Worm (Caenorhabditis elegans): ENCODE measurements around the gene rps-23.

Gene rps-23

DNA sequence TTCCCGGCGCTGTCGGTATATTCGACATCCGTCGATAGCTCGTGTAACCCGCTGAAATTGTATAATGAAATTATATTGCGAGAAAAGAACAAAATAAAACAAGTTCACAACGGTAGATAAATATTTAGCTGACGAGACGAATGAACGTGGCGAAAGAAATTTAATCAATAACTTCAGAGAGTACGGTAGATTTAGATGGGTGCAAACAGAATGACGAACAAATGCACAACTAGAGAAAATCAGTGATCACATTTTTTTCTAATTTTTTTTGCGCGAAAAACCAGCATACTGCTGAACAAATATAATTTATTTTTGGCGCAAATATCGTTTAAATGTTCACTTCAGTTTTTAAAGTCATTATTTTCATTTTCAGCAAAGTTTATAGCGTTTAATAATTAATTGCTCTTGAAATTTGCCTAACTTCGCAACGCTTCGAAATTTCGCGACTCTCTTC, 30.1 kb downstream of the rps-23 start, which contains the start of gene sec-24.2 (continued):
- peak; percentile 29 for TF ChIP-seq xnd-1 (tag; optimal IDR thresholded peaks at IDR 0.05)
- peak; percentile 12; the same call in 1 of the 2 replicates for TF ChIP-seq D2030.7 (GFP tag; IDR thresholded peaks at IDR 0.05)
- TF ChIP-seq Y56A3A.18 (GFP tag; IDR thresholded peaks at IDR 0.05): no peak
- 0 out of 2 replicates have a peak, but pooled peaks have one; percentile 22 for TF ChIP-seq Y95B8A.8 (GFP tag; IDR thresholded peaks at IDR 0.05)
- TF ChIP-seq lsl-1 (GFP tag; optimal IDR thresholded peaks at IDR 0.05): peak; percentile 83

DNA sequence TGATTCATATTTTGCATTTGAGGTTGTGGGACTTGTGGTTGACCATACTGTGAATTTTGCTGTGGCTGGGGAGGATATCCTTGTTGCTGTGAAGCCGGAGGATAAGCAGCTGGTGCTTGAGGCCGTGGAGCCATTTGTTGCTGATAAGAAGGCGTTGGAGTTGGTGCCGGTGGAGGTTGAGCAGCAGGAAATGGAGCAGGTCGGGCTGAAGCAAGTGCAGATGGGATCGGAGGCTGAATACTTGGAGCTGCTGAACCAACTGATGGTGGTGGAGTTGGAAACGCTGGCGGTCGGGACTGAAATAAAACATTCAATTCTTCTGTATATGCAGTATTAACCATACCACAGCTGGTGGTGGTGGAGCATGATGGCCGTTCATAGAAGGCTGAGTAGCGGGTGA, 30.9 kb downstream of the rps-23 start:
- TF ChIP-seq zfh-2 (GFP tag; conservative IDR thresholded peaks at IDR 0.05) (peak; percentile 62), egrh-3 (GFP tag; IDR thresholded peaks at IDR 0.05) (peak; percentile 34; the same call in 1 of the 2 replicates), ztf-18 (tag; optimal IDR thresholded peaks at IDR 0.05) (no peak)

DNA sequence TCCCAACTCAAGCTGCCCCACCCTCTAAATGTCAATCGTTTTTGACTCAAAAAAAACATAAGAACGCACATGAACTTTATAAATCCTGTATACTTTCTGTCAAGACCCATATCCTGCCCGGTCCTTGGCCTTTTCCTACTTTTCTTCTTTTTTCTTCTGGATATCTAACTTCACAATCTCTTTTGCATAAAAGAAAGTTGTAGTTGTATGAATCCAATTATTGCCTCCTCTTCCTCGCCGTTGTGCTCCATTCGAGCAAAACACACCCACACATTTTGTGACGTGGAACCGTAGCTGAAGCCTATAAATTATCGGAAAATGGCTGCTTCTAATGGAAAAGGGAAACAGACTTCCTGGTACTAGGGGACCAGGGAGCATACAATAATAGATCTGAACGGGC, 40.6 kb downstream of the rps-23 start:
- no peak for TF ChIP-seq Y95B8A.8 (GFP tag; IDR thresholded peaks at IDR 0.05)
- no peak for TF ChIP-seq nfyb-1 (GFP tag; IDR thresholded peaks at IDR 0.05)
- TF ChIP-seq cebp-1 (GFP tag; IDR thresholded peaks at IDR 0.05): no peak
- no peak for TF ChIP-seq cebp-1 (tag; optimal IDR thresholded peaks at IDR 0.05)
- TF ChIP-seq madf-8 (GFP tag; conservative IDR thresholded peaks at IDR 0.05): no peak
- no peak for TF ChIP-seq B0261.1 (tag; optimal IDR thresholded peaks at IDR 0.05)
- no peak for TF ChIP-seq nhr-120 (GFP tag; IDR thresholded peaks at IDR 0.05)
- TF ChIP-seq him-1 (tag; optimal IDR thresholded peaks at IDR 0.05): no peak
- no peak for TF ChIP-seq ceh-100 (GFP tag; IDR thresholded peaks at IDR 0.05)
- TF ChIP-seq T26A5.8 (tag; optimal IDR thresholded peaks at IDR 0.05): no peak

DNA sequence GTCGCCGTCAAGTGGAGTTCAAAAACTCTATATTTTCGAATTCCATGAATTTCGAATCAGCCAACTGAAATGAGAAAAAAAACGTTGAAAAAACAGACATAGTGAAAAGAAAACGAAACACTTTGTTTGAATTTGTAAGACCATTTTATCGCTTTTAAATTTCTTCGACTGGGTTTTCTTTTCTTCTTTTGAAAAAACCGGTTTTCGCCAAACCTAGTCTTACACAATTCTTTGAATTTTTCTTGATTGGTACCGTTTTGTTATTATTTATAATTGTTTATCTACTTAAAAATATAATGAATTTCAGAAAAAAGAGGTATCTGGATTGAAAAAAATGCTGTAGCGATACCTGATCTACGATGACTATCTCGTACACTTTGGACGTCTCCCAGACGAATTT, 41.2 kb downstream of the rps-23 start, which contains the start of gene best-22:
best-22 (plus strand) TSS at position 301 of the 400 bp plus-strand sequence.
- TF ChIP-seq madf-8 (GFP tag; conservative IDR thresholded peaks at IDR 0.05) (no peak), sea-2 (GFP tag; IDR thresholded peaks at IDR 0.05) (no peak), attf-6 (GFP tag; IDR thresholded peaks at IDR 0.05) (no peak), ztf-26 (tag; optimal IDR thresholded peaks at IDR 0.05) (no peak), nfya-2 (GFP tag; IDR thresholded peaks at IDR 0.05) (no peak), F57A8.1 (GFP tag; optimal IDR thresholded peaks at IDR 0.05) (no peak), attf-3 (GFP tag; conservative IDR thresholded peaks at IDR 0.05) (no peak), ccch-3 (GFP tag; optimal IDR thresholded peaks at IDR 0.05) (no peak), F55B11.4 (tag; optimal IDR thresholded peaks at IDR 0.05; ENCODE audit: borderline replicate concordance, insufficient read depth) (no peak), B0035.1 (tag; optimal IDR thresholded peaks at IDR 0.05) (no peak), nhr-90 (tag; optimal IDR thresholded peaks at IDR 0.05) (no peak), Y53G8AR.9 (GFP tag; conservative IDR thresholded peaks at IDR 0.05) (no peak), lin-40 (tag; optimal IDR thresholded peaks at IDR 0.05) (no peak), lsl-1 (GFP tag; optimal IDR thresholded peaks at IDR 0.05) (no peak), ceh-27 (GFP tag; optimal IDR thresholded peaks at IDR 0.05) (no peak), snpc-1.1 (tag; optimal IDR thresholded peaks at IDR 0.05; ENCODE audit: insufficient read depth) (no peak), lsy-27 (tag; optimal IDR thresholded peaks at IDR 0.05; ENCODE audit: borderline replicate concordance, insufficient read depth) (no peak)

DNA sequence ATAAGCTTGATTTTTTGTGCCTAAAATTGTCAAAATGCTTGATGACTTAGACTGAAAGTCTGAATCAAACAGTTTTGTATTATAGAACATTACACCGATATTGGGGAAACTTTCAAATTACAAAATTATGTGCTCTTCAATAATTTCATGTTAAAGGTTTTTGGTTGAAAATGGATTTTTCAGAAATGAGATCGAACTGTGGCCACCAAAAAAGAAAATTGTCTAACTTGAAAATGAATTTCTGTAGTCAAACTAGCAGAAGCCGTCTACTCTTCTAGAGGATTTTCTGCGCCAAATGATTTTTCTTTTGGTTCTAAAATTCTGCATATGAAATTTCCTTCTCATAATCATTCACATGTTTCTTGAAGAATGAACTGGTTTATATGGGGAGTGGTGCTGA, 50.0 kb downstream of the rps-23 start:
- TF ChIP-seq hmg-1.2 (GFP tag; IDR thresholded peaks at IDR 0.05) (no peak), lin-40 (tag; optimal IDR thresholded peaks at IDR 0.05) (no peak), dpl-1 (GFP tag; optimal IDR thresholded peaks at IDR 0.05) (no peak), zim-3 (tag; optimal IDR thresholded peaks at IDR 0.05) (no peak), lin-26 (GFP tag; IDR thresholded peaks at IDR 0.05) (no peak), F23B12.7 (tag; optimal IDR thresholded peaks at IDR 0.05; ENCODE audit: insufficient read depth) (no peak), ceh-100 (GFP tag; IDR thresholded peaks at IDR 0.05) (no peak), D2030.7 (GFP tag; IDR thresholded peaks at IDR 0.05) (no peak), mxl-1 (tag; optimal IDR thresholded peaks at IDR 0.05) (no peak)

Data from whole organism, young adult.